Worm (Caenorhabditis elegans): ENCODE data around the gene pqn-2.

- TF ChIP-seq tlp-1 (tag; optimal IDR thresholded peaks at IDR 0.05), result no peak
- no peak for TF ChIP-seq nhr-85 (tag)
- no peak for TF ChIP-seq hlh-17 (GFP tag; optimal IDR thresholded peaks at IDR 0.05; ENCODE audit: borderline replicate concordance)
- no peak for TF ChIP-seq aly-2 (tag; optimal IDR thresholded peaks at IDR 0.05)
- no peak for TF ChIP-seq unc-130 (tag; optimal IDR thresholded peaks at IDR 0.05)
These were observed 44.0 kb downstream of the pqn-2 start, which contains the start of gene apc-10 for ce11 chrV:10426253-10426652.

All from whole organism, L1 larva.